Worm (Caenorhabditis elegans) whole organism, L3 larva: ENCODE measurements around the gene Y54H5A.2.

ENCODE experiments used
- ama-1 ChIP-seq: fragments of 150-350 bp; optimal IDR thresholded peaks from 2 replicates; lab custom pipeline; 2018
- lin-15B ChIP-seq: fragments of 150-350 bp; optimal IDR thresholded peaks from 2 replicates; lab custom pipeline; 2014; ENCODE audit warnings: missing biosample characterization, missing genetic modification characterization
- pha-4 ChIP-seq: fragments of 150-350 bp; optimal IDR thresholded peaks from 2 replicates; lab custom pipeline; 2014; ENCODE audit warnings: missing biosample characterization, missing genetic modification reagents, missing genetic modification characterization
- unc-62 ChIP-seq: fragments of 150-350 bp; sonication (generic microtip); optimal IDR thresholded peaks from 4 replicates; lab custom pipeline; 2014; ENCODE audit warnings: missing biosample characterization, missing genetic modification reagents, missing genetic modification characterization

- TF ChIP-seq unc-62 (GFP tag; lab: Kevin White, UChicago) (no peak), pha-4 (no peak), lin-15B (tag; lab: Kevin White, UChicago) (no peak), ama-1 (lab: Kevin White, UChicago) (no peak)
These were observed 5.2 kb downstream of the Y54H5A.2 start for ce11 chrIII:5144169-5144568.
